Fruit fly (Drosophila melanogaster) whole organism: Measurements from ENCODE around the gene CG33687.

Experiments
- CG8478 ChIP-seq: fragments of >200 bp; optimal IDR thresholded peaks from 2 replicates; lab custom pipeline; 2018; ENCODE audit warnings: inconsistent platforms
- Dll ChIP-seq: fragments of >200 bp; optimal IDR thresholded peaks from 2 replicates; lab custom pipeline; 2017
- EcR ChIP-seq, 2 experiments: fragments of >200 bp; optimal IDR thresholded peaks; 2 replicates each; lab custom pipeline; 2017; ENCODE audit warnings: missing biosample characterization in 2 of 2, missing genetic modification characterization in 2 of 2, missing genetic modification reagents in 2 of 2
- pan ChIP-seq: fragments of >200 bp; optimal IDR thresholded peaks from 2 replicates; lab custom pipeline; 2017
- psq ChIP-seq: fragments of >200 bp; optimal IDR thresholded peaks from 2 replicates; lab custom pipeline; 2017
- usp ChIP-seq: fragments of >200 bp; optimal IDR thresholded peaks from 2 replicates; lab custom pipeline; 2017; ENCODE audit warnings: missing biosample characterization, missing genetic modification characterization, mixed read lengths

CG33687 gene

dm6 chr3L:16197450-16197918 is at the start of gene CG33687:
Gene CG33687, plus strand, starts transcription at chr3L:16197868.
- TF ChIP-seq pan: no peak
- TF ChIP-seq Dll (lab: Kevin White, UChicago): no peak
- TF ChIP-seq psq (lab: Kevin White, UChicago): no peak
- TF ChIP-seq usp: no peak
- no peak for TF ChIP-seq CG8478 (lab: Kevin White, UChicago)
- TF ChIP-seq EcR (GFP tag; optimal IDR thresholded peaks at IDR 0.05; lab: Kevin White, UChicago): no peak

- TF ChIP-seq psq (lab: Kevin White, UChicago) (no peak), usp (no peak), EcR (GFP tag; optimal IDR thresholded peaks at IDR 0.05; lab: Kevin White, UChicago) (no peak), Dll (lab: Kevin White, UChicago) (no peak), pan (peak; percentile 76), CG8478 (lab: Kevin White, UChicago) (no peak)
Observed at dm6 chr3L:16149418-16150160, 48.1 kb upstream of the CG33687 start.

DNA sequence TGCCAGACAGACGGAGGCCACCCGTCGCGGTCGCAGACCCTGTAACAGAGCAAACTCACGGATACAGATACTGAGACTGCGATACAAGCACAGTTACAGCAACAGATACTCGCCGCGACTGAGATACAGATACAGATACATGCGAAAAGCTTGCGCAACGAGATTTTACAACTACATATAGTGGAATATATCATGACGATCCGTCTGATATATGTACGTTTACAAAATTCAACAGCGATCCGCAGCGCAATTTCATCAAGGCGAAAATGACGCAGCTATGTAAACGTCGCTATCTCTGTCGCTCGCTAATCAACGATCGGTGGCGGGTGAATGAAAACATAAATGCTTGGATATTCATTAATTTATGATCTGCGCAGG is 47.5 kb upstream of the CG33687 start:
- TF ChIP-seq Dll (lab: Kevin White, UChicago) (no peak), psq (lab: Kevin White, UChicago) (no peak), usp (no peak), pan (no peak), EcR (GFP tag; optimal IDR thresholded peaks at IDR 0.05; lab: Kevin White, UChicago) (no peak), CG8478 (lab: Kevin White, UChicago) (no peak)

DNA sequence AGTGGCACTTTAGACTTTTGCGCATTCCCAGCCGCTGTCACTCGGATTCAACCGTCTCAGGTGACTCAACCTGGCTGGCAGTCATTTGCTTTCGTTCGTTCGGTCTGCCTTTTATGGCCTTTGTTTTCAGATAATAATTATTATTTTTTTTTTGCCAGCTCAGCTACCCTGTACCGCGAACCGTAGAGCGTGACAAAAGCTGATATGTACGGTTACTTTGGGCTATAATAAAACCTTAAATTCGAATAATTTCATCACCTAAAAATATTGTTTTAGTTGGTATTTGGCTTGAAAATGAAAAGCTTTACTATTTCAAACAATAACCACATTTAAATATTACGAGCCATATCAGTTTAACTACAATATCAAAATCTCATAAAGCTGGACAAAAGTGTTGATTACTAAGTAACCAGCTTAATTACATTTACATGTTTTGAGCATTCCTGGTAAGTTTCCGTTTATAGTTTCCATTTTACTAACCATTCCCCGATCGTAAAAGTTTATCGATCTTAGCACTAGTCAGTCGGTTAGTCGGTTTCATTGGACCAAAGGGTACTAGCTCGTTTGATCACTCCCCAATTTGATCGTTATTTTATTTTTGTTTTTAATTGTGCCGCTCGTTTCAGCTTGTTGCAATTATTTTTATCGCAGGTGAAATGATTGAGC is 46.7 kb upstream of the CG33687 start:
- TF ChIP-seq psq (lab: Kevin White, UChicago): no peak
- TF ChIP-seq pan: peak; percentile 55

- no peak for TF ChIP-seq usp
- TF ChIP-seq CG8478 (lab: Kevin White, UChicago): no peak
- TF ChIP-seq EcR (GFP tag; optimal IDR thresholded peaks at IDR 0.05; lab: Kevin White, UChicago): no peak
- TF ChIP-seq Dll (lab: Kevin White, UChicago): no peak
- no peak for TF ChIP-seq psq (lab: Kevin White, UChicago)
- no peak for TF ChIP-seq pan
Observed at dm6 chr3L:16151742-16152141, 45.9 kb upstream of the CG33687 start.

- TF ChIP-seq CG8478 (lab: Kevin White, UChicago): no peak
- TF ChIP-seq psq (lab: Kevin White, UChicago): no peak
- no peak for TF ChIP-seq pan
- TF ChIP-seq Dll (lab: Kevin White, UChicago): no peak
- TF ChIP-seq EcR (GFP tag; optimal IDR thresholded peaks at IDR 0.05; lab: Kevin White, UChicago): no peak
- TF ChIP-seq usp: no peak
Observed at dm6 chr3L:16153089-16153488, 44.6 kb upstream of the CG33687 start.

DNA sequence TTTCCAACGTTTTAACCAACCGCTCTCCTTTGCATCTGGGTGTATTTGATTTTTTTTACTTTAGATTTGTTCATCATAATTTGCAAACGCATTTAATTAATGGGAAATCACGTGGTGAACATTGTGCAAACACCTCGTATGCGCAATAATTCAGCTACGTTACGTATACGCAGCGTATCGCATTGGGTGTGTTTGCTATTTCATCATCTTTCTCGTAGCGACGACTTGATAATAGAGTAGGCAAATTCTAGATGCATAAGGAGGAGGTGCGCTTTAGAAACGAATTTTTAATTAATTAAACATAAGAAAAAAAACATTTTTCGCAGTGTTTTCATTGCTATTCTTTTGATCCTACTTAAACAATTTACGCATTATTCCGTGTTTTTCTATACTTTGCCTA is 44.0 kb upstream of the CG33687 start:
- no peak for TF ChIP-seq psq (lab: Kevin White, UChicago)
- no peak for TF ChIP-seq CG8478 (lab: Kevin White, UChicago)
- TF ChIP-seq usp: no peak
- TF ChIP-seq pan: no peak
- no peak for TF ChIP-seq EcR (GFP tag; optimal IDR thresholded peaks at IDR 0.05; lab: Kevin White, UChicago)

- no peak for TF ChIP-seq psq (lab: Kevin White, UChicago)
- TF ChIP-seq pan: no peak
- no peak for TF ChIP-seq EcR (GFP tag; optimal IDR thresholded peaks at IDR 0.05; lab: Kevin White, UChicago)
- no peak for TF ChIP-seq usp
- no peak for TF ChIP-seq CG8478 (lab: Kevin White, UChicago)
- no peak for TF ChIP-seq Dll (lab: Kevin White, UChicago)
Observed at dm6 chr3L:16155547-16155946, 42.1 kb upstream of the CG33687 start.

dm6 chr3L:16156788-16157208 is 40.9 kb upstream of the CG33687 start:
- TF ChIP-seq EcR (GFP tag; optimal IDR thresholded peaks at IDR 0.05; lab: Kevin White, UChicago) (no peak), pan (no peak), CG8478 (lab: Kevin White, UChicago) (no peak), Dll (lab: Kevin White, UChicago) (no peak)

- no peak for TF ChIP-seq usp
- TF ChIP-seq EcR (GFP tag; optimal IDR thresholded peaks at IDR 0.05; lab: Kevin White, UChicago): no peak
- no peak for TF ChIP-seq pan
Observed at dm6 chr3L:16157251-16158190, 40.1 kb upstream of the CG33687 start.

DNA sequence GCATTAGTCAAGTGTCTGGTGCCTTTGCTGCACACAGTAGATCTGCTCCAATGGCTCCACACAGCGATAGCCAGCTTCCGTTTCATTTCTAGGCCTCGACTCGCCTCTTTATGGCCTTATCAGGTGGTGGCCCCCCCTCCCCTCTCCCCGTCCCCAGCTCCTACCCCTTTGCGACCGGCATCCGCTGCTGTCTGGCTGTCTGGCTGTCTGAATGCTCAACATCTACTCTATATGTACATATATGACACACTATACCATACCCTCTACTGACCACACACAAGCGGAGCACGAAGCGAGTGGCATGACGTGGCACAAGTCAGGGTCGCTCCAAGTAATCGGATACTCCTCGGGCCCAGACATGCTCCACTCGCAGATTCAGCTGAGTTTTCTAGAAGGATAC is 39.3 kb upstream of the CG33687 start:
- no peak for TF ChIP-seq usp
- no peak for TF ChIP-seq pan
- TF ChIP-seq Dll (lab: Kevin White, UChicago): no peak
- TF ChIP-seq EcR (GFP tag; optimal IDR thresholded peaks at IDR 0.05; lab: Kevin White, UChicago): no peak
- TF ChIP-seq CG8478 (lab: Kevin White, UChicago): no peak
- no peak for TF ChIP-seq psq (lab: Kevin White, UChicago)
